Worm (Caenorhabditis elegans) whole organism, midembryonic: ENCODE data around the gene pat-6.

Source experiments
- klf-2 ChIP-seq: fragments of 200-800 bp; sonication (Bioruptor generic); conservative IDR thresholded peaks from 2 replicates; pipeline ENCODE4 v1.3.6; 2022; ENCODE audit warnings: missing genetic modification reagents, missing genetic modification characterization, missing compliant biosample characterization
- ref-1 ChIP-seq: fragments of 200-800 bp; sonication (Bioruptor generic); conservative IDR thresholded peaks from 2 replicates; pipeline ENCODE4 v1.3.6; 2022; ENCODE audit warnings: missing genetic modification reagents, missing genetic modification characterization, missing compliant biosample characterization
- ztf-23 ChIP-seq: fragments of 200-800 bp; sonication (Bioruptor generic); IDR thresholded peaks from 2 replicates; pipeline ENCODE4 v1.3.6; 2022; ENCODE audit warnings: missing genetic modification reagents, missing genetic modification characterization, missing compliant biosample characterization
- ztf-29 ChIP-seq: fragments of 200-800 bp; sonication (Bioruptor generic); IDR thresholded peaks from 2 replicates; pipeline ENCODE4 v1.3.6; 2022; ENCODE audit warnings: missing genetic modification reagents, missing genetic modification characterization, missing compliant biosample characterization

- TF ChIP-seq ref-1 (no peak), ztf-23 (GFP tag; lab: Robert Waterston, UW) (no peak), klf-2 (no peak), ztf-29 (GFP tag; lab: Robert Waterston, UW) (no peak)
Measured at ce11 chrIV:266148-266547, 2.1 kb upstream of the pat-6 start, which contains the start of gene T21D12.12.
